Fruit fly (Drosophila melanogaster) whole organism, embryonic: Measurements from ENCODE around the gene mRpS2.

ENCODE experiments used
- BEAF-32 ChIP-seq: fragments of 200-800 bp; sonication (Bioruptor generic); optimal IDR thresholded peaks from 3 replicates; lab custom pipeline; 2017; ENCODE audit warnings: missing biosample characterization, missing genetic modification characterization, mild to moderate bottlenecking, moderate library complexity, missing genetic modification reagents
- CG12104 ChIP-seq: fragments of 200-800 bp; sonication (Bioruptor generic); optimal IDR thresholded peaks from 3 replicates; lab custom pipeline; 2016; ENCODE audit warnings: missing biosample characterization, missing genetic modification characterization
- CG12659 ChIP-seq: fragments of 200-800 bp; sonication (Bioruptor generic); optimal IDR thresholded peaks from 3 replicates; lab custom pipeline; 2017; ENCODE audit warnings: mild to moderate bottlenecking, missing biosample characterization, missing genetic modification reagents, missing genetic modification characterization
- CG14860 ChIP-seq: fragments of 200-800 bp; sonication (Bioruptor generic); IDR thresholded peaks from 3 replicates; pipeline ENCODE4 v1.3.6; 2022; ENCODE audit warnings: missing biosample characterization, missing genetic modification characterization; ENCODE audit not compliant: partially characterized antibody
- CG15514 ChIP-seq: fragments of 200-800 bp; sonication (Bioruptor generic); optimal IDR thresholded peaks from 3 replicates; lab custom pipeline; 2017; ENCODE audit warnings: missing biosample characterization, missing genetic modification characterization, mild to moderate bottlenecking, moderate library complexity, missing genetic modification reagents
- CG15696 ChIP-seq: fragments of 200-800 bp; sonication (Bioruptor generic); optimal IDR thresholded peaks from 2 replicates; lab custom pipeline; 2019; ENCODE audit warnings: missing biosample characterization, mild to moderate bottlenecking, missing genetic modification characterization, moderate library complexity
- CG1603 ChIP-seq: fragments of 200-800 bp; sonication (Bioruptor generic); optimal IDR thresholded peaks from 2 replicates; lab custom pipeline; 2019; ENCODE audit warnings: missing biosample characterization, mild to moderate bottlenecking, missing genetic modification characterization, moderate library complexity
- CG17829 ChIP-seq: fragments of 200-800 bp; optimal IDR thresholded peaks from 2 replicates; lab custom pipeline; 2019; ENCODE audit warnings: missing biosample characterization, mild to moderate bottlenecking, missing genetic modification characterization, moderate library complexity
- CG18011 ChIP-seq: fragments of 200-800 bp; sonication (Bioruptor generic); optimal IDR thresholded peaks from 2 replicates; lab custom pipeline; 2017; ENCODE audit warnings: missing biosample characterization, missing genetic modification characterization, mild to moderate bottlenecking, moderate library complexity, missing genotype
- CG2120 ChIP-seq: fragments of 200-800 bp; sonication (Bioruptor generic); optimal IDR thresholded peaks from 3 replicates; lab custom pipeline; 2016; ENCODE audit warnings: missing biosample characterization, missing genetic modification characterization
- CG5180 ChIP-seq: fragments of 200-800 bp; sonication (Bioruptor generic); optimal IDR thresholded peaks from 3 replicates; lab custom pipeline; 2017; ENCODE audit warnings: missing biosample characterization, missing genetic modification characterization, mild to moderate bottlenecking, moderate library complexity, missing genetic modification reagents
- CG6254 ChIP-seq: fragments of 200-800 bp; sonication (Bioruptor generic); optimal IDR thresholded peaks from 3 replicates; lab custom pipeline; 2017; ENCODE audit warnings: mild to moderate bottlenecking, missing biosample characterization, missing genetic modification reagents, missing genetic modification characterization
- CG7963 ChIP-seq: fragments of 200-800 bp; sonication (Bioruptor generic); IDR thresholded peaks from 3 replicates; pipeline ENCODE4 v1.3.6; 2022; ENCODE audit warnings: missing biosample characterization, missing genetic modification characterization; ENCODE audit not compliant: partially characterized antibody
- CG8089 ChIP-seq: fragments of 200-800 bp; sonication (Bioruptor generic); optimal IDR thresholded peaks from 3 replicates; lab custom pipeline; 2016; ENCODE audit warnings: missing biosample characterization, missing genetic modification characterization
- Dll ChIP-seq: fragments of 200-800 bp; sonication (Bioruptor generic); IDR thresholded peaks from 4 replicates; pipeline ENCODE4 v1.3.6; 2022; ENCODE audit warnings: missing biosample characterization, missing genetic modification characterization; ENCODE audit not compliant: partially characterized antibody
- Dp ChIP-seq: fragments of 200-800 bp; sonication (Bioruptor generic); optimal IDR thresholded peaks from 2 replicates; lab custom pipeline; 2018; ENCODE audit warnings: missing biosample characterization, mild to moderate bottlenecking, missing genetic modification characterization, moderate library complexity
- Fer3 ChIP-seq: fragments of 200-800 bp; sonication (Bioruptor generic); optimal IDR thresholded peaks from 2 replicates; lab custom pipeline; 2018; ENCODE audit warnings: missing biosample characterization, mild to moderate bottlenecking, missing genetic modification characterization, moderate library complexity
- GATAe ChIP-seq: fragments of 200-800 bp; sonication (Bioruptor generic); conservative IDR thresholded peaks from 2 replicates; pipeline ENCODE4 v1.3.6; 2022; ENCODE audit warnings: missing biosample characterization, missing genetic modification characterization
- Med ChIP-seq: fragments of 200-800 bp; sonication (Bioruptor generic); peaks from one replicate; lab custom pipeline; 2016; ENCODE audit warnings: missing biosample characterization, missing genetic modification characterization, mild to moderate bottlenecking, inconsistent platforms, moderate library complexity
- Mrtf ChIP-seq: fragments of 200-800 bp; sonication (Bioruptor generic); IDR thresholded peaks from 3 replicates; pipeline ENCODE4 v1.3.6; 2022; ENCODE audit warnings: missing biosample characterization, missing genetic modification characterization
- NC2α ChIP-seq: fragments of 200-800 bp; sonication (Bioruptor generic); optimal IDR thresholded peaks from 2 replicates; lab custom pipeline; 2016; ENCODE audit warnings: missing biosample characterization, missing genetic modification characterization
- NK7.1 ChIP-seq: fragments of 200-800 bp; sonication (Bioruptor generic); optimal IDR thresholded peaks from 3 replicates; lab custom pipeline; 2016; ENCODE audit warnings: missing biosample characterization, missing genetic modification characterization
- Nf-YB ChIP-seq: fragments of 200-800 bp; sonication (Bioruptor generic); optimal IDR thresholded peaks from 3 replicates; lab custom pipeline; 2019; ENCODE audit warnings: missing biosample characterization, mild to moderate bottlenecking, missing genetic modification characterization, moderate library complexity
- Nf-YC ChIP-seq: fragments of 200-800 bp; optimal IDR thresholded peaks from 3 replicates; lab custom pipeline; 2019; ENCODE audit warnings: missing biosample characterization, mild to moderate bottlenecking, missing genetic modification characterization, moderate library complexity
- Ptx1 ChIP-seq: fragments of 200-800 bp; sonication (Bioruptor generic); IDR thresholded peaks from 2 replicates; pipeline ENCODE4 v1.3.6; 2022; ENCODE audit warnings: missing biosample characterization, missing genetic modification characterization
- Scr ChIP-seq: fragments of 200-800 bp; sonication (Bioruptor generic); IDR thresholded peaks from 2 replicates; pipeline ENCODE4 v1.3.6; 2022; ENCODE audit warnings: missing biosample characterization, missing genetic modification characterization; ENCODE audit not compliant: partially characterized antibody
- amos ChIP-seq: fragments of 200-800 bp; sonication (Bioruptor generic); IDR thresholded peaks from 2 replicates; pipeline ENCODE4 v1.3.6; 2022; ENCODE audit warnings: missing biosample characterization, missing genetic modification characterization; ENCODE audit not compliant: partially characterized antibody
- ara ChIP-seq: fragments of 200-800 bp; sonication (Bioruptor generic); IDR thresholded peaks from 2 replicates; pipeline ENCODE4 v1.3.6; 2022; ENCODE audit warnings: missing biosample characterization, missing genetic modification characterization
- bbx ChIP-seq: fragments of 200-800 bp; sonication (Bioruptor generic); IDR thresholded peaks from 2 replicates; pipeline ENCODE4 v1.3.6; 2022; ENCODE audit warnings: missing biosample characterization, missing genetic modification characterization; ENCODE audit not compliant: partially characterized antibody
- bcd ChIP-seq: fragments of 200-800 bp; sonication (Bioruptor generic); optimal IDR thresholded peaks from 2 replicates; lab custom pipeline; 2017; ENCODE audit warnings: missing biosample characterization, mild to moderate bottlenecking, missing genetic modification characterization
- cato ChIP-seq: fragments of 200-800 bp; sonication (Bioruptor generic); optimal IDR thresholded peaks from 2 replicates; lab custom pipeline; 2016; ENCODE audit warnings: missing biosample characterization, missing genetic modification characterization, borderline replicate concordance
- chinmo ChIP-seq: fragments of 200-800 bp; sonication (Bioruptor generic); IDR thresholded peaks from 4 replicates; pipeline ENCODE4 v1.3.6; 2022; ENCODE audit warnings: missing biosample characterization, missing genetic modification characterization; ENCODE audit not compliant: partially characterized antibody
- eyg ChIP-seq: fragments of 200-800 bp; sonication (Bioruptor generic); optimal IDR thresholded peaks from 3 replicates; lab custom pipeline; 2016; ENCODE audit warnings: missing biosample characterization, missing genetic modification characterization
- gsb-n ChIP-seq: fragments of 200-800 bp; sonication (Bioruptor generic); optimal IDR thresholded peaks from 3 replicates; lab custom pipeline; 2018; ENCODE audit warnings: missing biosample characterization, mild to moderate bottlenecking, missing genetic modification characterization
- hb ChIP-seq: fragments of 200-800 bp; sonication (Bioruptor generic); IDR thresholded peaks from 3 replicates; pipeline ENCODE4 v1.3.6; 2022; ENCODE audit warnings: missing biosample characterization, missing genetic modification characterization; ENCODE audit not compliant: partially characterized antibody
- hbn ChIP-seq: fragments of 200-800 bp; sonication (Bioruptor generic); IDR thresholded peaks from 2 replicates; pipeline ENCODE4 v1.3.6; 2022; ENCODE audit warnings: missing biosample characterization, missing genetic modification characterization; ENCODE audit not compliant: partially characterized antibody
- mld ChIP-seq: fragments of 200-800 bp; sonication (Bioruptor generic); IDR thresholded peaks from 3 replicates; pipeline ENCODE4 v1.3.6; 2022; ENCODE audit warnings: missing biosample characterization, missing genetic modification characterization; ENCODE audit not compliant: partially characterized antibody
- pb ChIP-seq: fragments of 200-800 bp; sonication (Bioruptor generic); optimal IDR thresholded peaks from 3 replicates; lab custom pipeline; 2016; ENCODE audit warnings: missing biosample characterization, missing genetic modification characterization
- pros ChIP-seq: fragments of 200-800 bp; sonication (Bioruptor generic); optimal IDR thresholded peaks from 3 replicates; lab custom pipeline; 2019; ENCODE audit warnings: missing biosample characterization, mild to moderate bottlenecking, missing genetic modification characterization, moderate library complexity
- pzg ChIP-seq: fragments of 200-800 bp; sonication (Bioruptor generic); optimal IDR thresholded peaks from 3 replicates; lab custom pipeline; 2018; ENCODE audit warnings: missing biosample characterization, mild to moderate bottlenecking, missing genetic modification characterization, moderate library complexity
- salm ChIP-seq: fragments of 200-800 bp; sonication (Bioruptor generic); optimal IDR thresholded peaks from 2 replicates; lab custom pipeline; 2018; ENCODE audit warnings: missing biosample characterization, mild to moderate bottlenecking, missing genetic modification characterization
- sim ChIP-seq: fragments of 200-800 bp; sonication (Bioruptor generic); IDR thresholded peaks from 2 replicates; pipeline ENCODE4 v1.3.6; 2022; ENCODE audit warnings: missing biosample characterization, missing genetic modification characterization
- stwl ChIP-seq: fragments of 200-800 bp; sonication (Bioruptor generic); optimal IDR thresholded peaks from 3 replicates; lab custom pipeline; 2018; ENCODE audit warnings: missing biosample characterization, mild to moderate bottlenecking, missing genetic modification characterization, moderate library complexity
- sug ChIP-seq: fragments of 200-800 bp; optimal IDR thresholded peaks from 2 replicates; lab custom pipeline; 2019; ENCODE audit warnings: missing biosample characterization, mild to moderate bottlenecking, missing genetic modification characterization, moderate library complexity
- trem ChIP-seq: fragments of 200-800 bp; optimal IDR thresholded peaks from 3 replicates; lab custom pipeline; 2019; ENCODE audit warnings: missing biosample characterization, mild to moderate bottlenecking, missing genetic modification characterization, moderate library complexity
- unc-4 ChIP-seq: fragments of 200-800 bp; sonication (Bioruptor generic); IDR thresholded peaks from 2 replicates; pipeline ENCODE4 v1.3.6; 2022; ENCODE audit warnings: missing biosample characterization, missing genetic modification characterization; ENCODE audit not compliant: partially characterized antibody
- vnd ChIP-seq: fragments of 200-800 bp; sonication (Bioruptor generic); IDR thresholded peaks from 3 replicates; pipeline ENCODE4 v1.3.6; 2022; ENCODE audit warnings: missing biosample characterization, missing genetic modification characterization; ENCODE audit not compliant: partially characterized antibody
- zen2 ChIP-seq: fragments of 200-800 bp; sonication (Bioruptor generic); IDR thresholded peaks from 3 replicates; pipeline ENCODE4 v1.3.6; 2022; ENCODE audit warnings: missing biosample characterization, missing genetic modification characterization; ENCODE audit not compliant: partially characterized antibody

mRpS2 gene

DNA sequence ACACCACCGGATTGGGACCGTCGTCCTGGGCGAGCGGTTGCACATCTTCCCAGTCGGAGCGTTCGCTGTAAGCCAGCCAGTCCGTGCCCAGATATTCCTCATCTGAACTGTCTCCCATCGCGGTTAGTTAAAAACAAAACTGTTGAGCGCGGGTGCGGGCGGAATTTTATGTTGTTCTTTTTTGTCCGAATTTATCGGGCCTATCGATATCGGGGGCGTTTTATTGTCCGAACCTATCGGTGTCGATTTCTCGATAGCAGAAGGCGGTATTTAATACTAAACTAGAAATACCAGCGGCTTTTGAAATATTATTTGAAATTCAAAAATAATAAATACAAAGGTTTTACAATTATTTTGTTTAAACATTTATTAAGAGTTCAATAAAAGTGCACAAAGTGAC, 19.7 kb downstream of the mRpS2 start, which contains the start of gene Fnta (continued):
- TF ChIP-seq CG6254 (GFP tag; lab: Kevin White, UChicago), result no peak
- peak; percentile 78 for TF ChIP-seq unc-4 (GFP tag; lab: Robert Waterston, UW)
- no peak for TF ChIP-seq pb (GFP tag; lab: Kevin White, UChicago)
- peak; percentile 81 for TF ChIP-seq Scr (GFP tag; lab: Robert Waterston, UW)
- peak; percentile 8 for TF ChIP-seq Med
- peak; percentile 96 for TF ChIP-seq bbx (GFP tag; lab: Robert Waterston, UW)
- TF ChIP-seq chinmo (GFP tag; lab: Robert Waterston, UW), result peak; percentile 46; the same call in 1 of the 4 replicates
- TF ChIP-seq zen2 (GFP tag; lab: Robert Waterston, UW), result peak; percentile 92
- peak; percentile 35 for TF ChIP-seq CG15514 (GFP tag; lab: Kevin White, UChicago)
- peak; percentile 32 for TF ChIP-seq CG17829 (tag; lab: Kevin White, UChicago)
- TF ChIP-seq CG12104 (GFP tag; lab: Kevin White, UChicago), result no peak
- TF ChIP-seq BEAF-32 (GFP tag; lab: Kevin White, UChicago), result peak; percentile 54
- TF ChIP-seq CG14860 (GFP tag; lab: Robert Waterston, UW), result peak; percentile 81; the same call in 2 of the 3 replicates
- no peak for TF ChIP-seq Fer3 (tag; lab: Kevin White, UChicago)
- TF ChIP-seq CG12659 (GFP tag; lab: Kevin White, UChicago), result peak; percentile 19
- TF ChIP-seq gsb-n (tag; lab: Kevin White, UChicago), result no peak
- TF ChIP-seq CG7963 (GFP tag; lab: Robert Waterston, UW), result peak; percentile 86; the same call in 2 of the 3 replicates
- peak; percentile 80; the same call in 1 of the 2 replicates for TF ChIP-seq amos (GFP tag; lab: Robert Waterston, UW)
- TF ChIP-seq bcd (GFP tag; lab: Kevin White, UChicago), result no peak
- TF ChIP-seq eyg (GFP tag; lab: Kevin White, UChicago), result no peak
- no peak for TF ChIP-seq NK7.1 (GFP tag; lab: Kevin White, UChicago)
- no peak for TF ChIP-seq ara (GFP tag; lab: Robert Waterston, UW)
- no peak for TF ChIP-seq CG15696 (tag; lab: Kevin White, UChicago)
- TF ChIP-seq cato (GFP tag; lab: Kevin White, UChicago), result no peak
- peak; percentile 47 for TF ChIP-seq pzg (GFP tag; lab: Kevin White, UChicago)
- no peak for TF ChIP-seq CG18011 (GFP tag; lab: Kevin White, UChicago)
- no peak for TF ChIP-seq pros (GFP tag; lab: Kevin White, UChicago)
- peak; percentile 77 for TF ChIP-seq stwl (tag; lab: Kevin White, UChicago)
- no peak for TF ChIP-seq CG8089
- TF ChIP-seq hbn (GFP tag; lab: Robert Waterston, UW), result peak; percentile 78
- no peak for TF ChIP-seq CG1603 (tag; lab: Kevin White, UChicago)
- peak; percentile 91 for TF ChIP-seq mld (GFP tag; lab: Robert Waterston, UW)
- peak; percentile 82 for TF ChIP-seq vnd
- TF ChIP-seq hb (GFP tag; lab: Robert Waterston, UW), result peak; percentile 88
- no peak for TF ChIP-seq Ptx1 (GFP tag; lab: Robert Waterston, UW)
- TF ChIP-seq Mrtf (GFP tag; lab: Robert Waterston, UW), result no peak
- TF ChIP-seq CG2120 (GFP tag; lab: Kevin White, UChicago), result no peak
- TF ChIP-seq CG5180 (GFP tag; lab: Kevin White, UChicago), result no peak
- peak; percentile 88 for TF ChIP-seq Dll (GFP tag; lab: Robert Waterston, UW)
- TF ChIP-seq trem (tag; lab: Kevin White, UChicago), result peak; percentile 32
- TF ChIP-seq Nf-YB, result no peak
- TF ChIP-seq NC2α (GFP tag; lab: Kevin White, UChicago), result no peak
- TF ChIP-seq GATAe (GFP tag; lab: Robert Waterston, UW), result no peak
- no peak for TF ChIP-seq salm (tag; lab: Kevin White, UChicago)
- TF ChIP-seq Dp (GFP tag; lab: Kevin White, UChicago), result peak; percentile 80
- no peak for TF ChIP-seq sim
- TF ChIP-seq sug (tag; lab: Kevin White, UChicago), result no peak
- no peak for TF ChIP-seq Nf-YC (tag; lab: Kevin White, UChicago)
